Fruit fly (Drosophila melanogaster) whole organism, prepupa: ENCODE data around the gene Coprox.

Experiments
- CG3919 ChIP-seq: fragments of 200-800 bp; sonication (Bioruptor generic); optimal IDR thresholded peaks from 3 replicates; lab custom pipeline; 2016; ENCODE audit warnings: missing biosample characterization, missing genetic modification characterization
- Hr38 ChIP-seq: sonication (Bioruptor generic); optimal IDR thresholded peaks from 2 replicates; lab custom pipeline; 2016; ENCODE audit warnings: missing biosample characterization, missing genetic modification characterization
- Hr39 ChIP-seq: fragments of 200-800 bp; sonication (Bioruptor generic); optimal IDR thresholded peaks from 2 replicates; lab custom pipeline; 2016; ENCODE audit warnings: missing biosample characterization, missing genetic modification characterization
- Lpt ChIP-seq: fragments of 200-800 bp; sonication (Bioruptor generic); optimal IDR thresholded peaks from 3 replicates; lab custom pipeline; 2016; ENCODE audit warnings: missing biosample characterization, missing genetic modification characterization
- Sox102F ChIP-seq: fragments of 200-800 bp; sonication (Bioruptor generic); optimal IDR thresholded peaks from 2 replicates; lab custom pipeline; 2016; ENCODE audit warnings: missing biosample characterization, mild to moderate bottlenecking, missing genetic modification characterization
- acj6 ChIP-seq: fragments of 200-800 bp; sonication (Bioruptor generic); optimal IDR thresholded peaks from 3 replicates; lab custom pipeline; 2016; ENCODE audit warnings: missing biosample characterization, missing genetic modification characterization
- dac ChIP-seq: fragments of 200-800 bp; sonication (Bioruptor generic); optimal IDR thresholded peaks from 2 replicates; lab custom pipeline; 2017; ENCODE audit warnings: missing biosample characterization, mild to moderate bottlenecking, missing genetic modification characterization
- fkh ChIP-seq: fragments of 200-800 bp; sonication (Bioruptor generic); optimal IDR thresholded peaks from 3 replicates; lab custom pipeline; 2017; ENCODE audit warnings: missing biosample characterization, mild to moderate bottlenecking, missing genetic modification characterization, moderate library complexity
- lz ChIP-seq: fragments of 200-800 bp; sonication (Bioruptor generic); optimal IDR thresholded peaks from 3 replicates; lab custom pipeline; 2016; ENCODE audit warnings: missing biosample characterization, missing genetic modification characterization
- salr ChIP-seq, 2 experiments: fragments of 200-800 bp; sonication (Bioruptor generic); optimal IDR thresholded peaks; 3 replicates each; lab custom pipeline; 2016 to 2018; ENCODE audit warnings: missing biosample characterization in 2 of 2, missing genetic modification characterization in 2 of 2, mild to moderate bottlenecking in 1 of 2
- vri ChIP-seq: fragments of 200-800 bp; sonication (Bioruptor generic); optimal IDR thresholded peaks from 3 replicates; lab custom pipeline; 2016; ENCODE audit warnings: missing biosample characterization, mild to moderate bottlenecking, missing genetic modification characterization

dm6 chr2L:6925114-6925513 lies 39.1 kb upstream of the Coprox start:
- TF ChIP-seq acj6 (GFP tag; lab: Kevin White, UChicago) (no peak), lz (GFP tag; lab: Kevin White, UChicago) (no peak), Sox102F (GFP tag; lab: Kevin White, UChicago) (no peak), Hr39 (no peak), salr (GFP tag; optimal IDR thresholded peaks at IDR 0.05; lab: Kevin White, UChicago) (no peak), Hr38 (GFP tag; lab: Kevin White, UChicago) (no peak), dac (GFP tag; lab: Kevin White, UChicago) (no peak), vri (GFP tag; lab: Kevin White, UChicago) (no peak), CG3919 (GFP tag; lab: Kevin White, UChicago) (no peak), Lpt (GFP tag; lab: Kevin White, UChicago) (no peak), fkh (GFP tag; lab: Kevin White, UChicago) (no peak)
